Worm (Caenorhabditis elegans) whole organism, midembryonic: ENCODE results near the gene scvp-1.

Source experiments
- T22C8.4 ChIP-seq: fragments of 200-800 bp; sonication (Bioruptor generic); IDR thresholded peaks from 2 replicates; pipeline ENCODE4 v1.3.6; 2022; ENCODE audit warnings: missing genetic modification characterization, missing compliant biosample characterization
- cog-1 ChIP-seq: sonication (generic microtip); optimal IDR thresholded peaks from 2 replicates; lab custom pipeline; 2016; ENCODE audit warnings: missing genetic modification characterization, missing compliant biosample characterization
- flt-1 ChIP-seq: fragments of 200-800 bp; sonication (Bioruptor generic); IDR thresholded peaks from 2 replicates; pipeline ENCODE4 v1.3.6; 2022; ENCODE audit warnings: missing genetic modification characterization, missing compliant biosample characterization
- klf-2 ChIP-seq: fragments of 200-800 bp; sonication (Bioruptor generic); conservative IDR thresholded peaks from 2 replicates; pipeline ENCODE4 v1.3.6; 2022; ENCODE audit warnings: missing genetic modification reagents, missing genetic modification characterization, missing compliant biosample characterization
- med-1 ChIP-seq: sonication (generic microtip); optimal IDR thresholded peaks from 2 replicates; lab custom pipeline; 2017; ENCODE audit warnings: missing genetic modification characterization, mild to moderate bottlenecking, missing compliant biosample characterization, antibody characterized with exemption, missing genetic modification reagents; ENCODE audit not compliant: insufficient read depth
- ref-1 ChIP-seq: fragments of 200-800 bp; sonication (Bioruptor generic); conservative IDR thresholded peaks from 2 replicates; pipeline ENCODE4 v1.3.6; 2022; ENCODE audit warnings: missing genetic modification reagents, missing genetic modification characterization, missing compliant biosample characterization
- tab-1 ChIP-seq: fragments of 200-800 bp; sonication (Bioruptor generic); IDR thresholded peaks from 2 replicates; pipeline ENCODE4 v1.3.6; 2022; ENCODE audit warnings: missing genetic modification characterization, missing compliant biosample characterization
- ztf-23 ChIP-seq: fragments of 200-800 bp; sonication (Bioruptor generic); IDR thresholded peaks from 2 replicates; pipeline ENCODE4 v1.3.6; 2022; ENCODE audit warnings: missing genetic modification reagents, missing genetic modification characterization, missing compliant biosample characterization

DNA sequence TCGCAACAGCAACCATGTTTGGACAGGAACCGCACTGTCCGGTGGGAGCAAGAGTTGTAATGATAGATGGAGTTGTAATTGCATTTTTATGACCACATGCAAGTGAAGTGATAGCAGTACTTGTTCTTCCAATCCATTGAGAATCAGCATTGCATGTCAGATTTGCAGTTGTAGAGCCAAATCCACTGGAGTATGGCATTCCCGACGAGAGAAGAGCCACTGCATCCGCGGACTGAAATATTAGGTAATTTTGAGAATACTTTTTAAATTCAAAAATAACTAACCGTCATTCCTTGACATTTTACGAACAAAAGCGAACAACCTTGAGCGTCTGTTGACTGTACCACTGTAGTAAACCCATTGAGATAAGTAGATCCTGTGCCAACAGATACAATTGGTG, 44.0 kb upstream of the scvp-1 start:
- TF ChIP-seq ztf-23 (no peak), med-1 (no peak), klf-2 (GFP tag; lab: Robert Waterston, UW) (no peak), cog-1 (tag; lab: Kevin White, UChicago) (no peak), flt-1 (GFP tag; lab: Robert Waterston, UW) (no peak), tab-1 (GFP tag; lab: Robert Waterston, UW) (no peak), T22C8.4 (no peak), ref-1 (GFP tag; lab: Robert Waterston, UW) (no peak)
